Worm (Caenorhabditis elegans): Measurements from ENCODE around the gene T20D4.3.

ce11 chrV:3451646-3452045 lies 33.6 kb downstream of the T20D4.3 start:
- TF ChIP-seq ceh-82 (tag; optimal IDR thresholded peaks at IDR 0.05): no peak
- TF ChIP-seq unc-62 (GFP tag; optimal IDR thresholded peaks at IDR 0.05): no peak
- no peak for TF ChIP-seq nhr-237 (tag; optimal IDR thresholded peaks at IDR 0.05)
- TF ChIP-seq aly-2 (tag; optimal IDR thresholded peaks at IDR 0.05): no peak
- TF ChIP-seq elt-1 (tag; optimal IDR thresholded peaks at IDR 0.05): no peak
- no peak for TF ChIP-seq mab-5 (tag; optimal IDR thresholded peaks at IDR 0.05)
- TF ChIP-seq sma-9 (GFP tag; optimal IDR thresholded peaks at IDR 0.05): no peak
- no peak for TF ChIP-seq sma-9 (tag; optimal IDR thresholded peaks at IDR 0.05)
- no peak for TF ChIP-seq skn-1 (tag; optimal IDR thresholded peaks at IDR 0.05)
- TF ChIP-seq mbf-1 (tag; optimal IDR thresholded peaks at IDR 0.05): no peak

Data from whole organism, L2 larva.